Worm (Caenorhabditis elegans) whole organism, early embryonic: ENCODE data around the gene str-83.

Source experiments
- ama-1 ChIP-seq: fragments of 150-350 bp; optimal IDR thresholded peaks from 2 replicates; lab custom pipeline; 2014
- tbx-37 ChIP-seq: fragments of 200-800 bp; sonication (Bioruptor generic); conservative IDR thresholded peaks from 2 replicates; pipeline ENCODE4 v1.3.6; 2022; ENCODE audit warnings: missing genetic modification reagents, missing genetic modification characterization, missing compliant biosample characterization
- tra-4 ChIP-seq: sonication (generic microtip); optimal IDR thresholded peaks from 2 replicates; lab custom pipeline; 2017; ENCODE audit warnings: missing genetic modification characterization, missing compliant biosample characterization

DNA sequence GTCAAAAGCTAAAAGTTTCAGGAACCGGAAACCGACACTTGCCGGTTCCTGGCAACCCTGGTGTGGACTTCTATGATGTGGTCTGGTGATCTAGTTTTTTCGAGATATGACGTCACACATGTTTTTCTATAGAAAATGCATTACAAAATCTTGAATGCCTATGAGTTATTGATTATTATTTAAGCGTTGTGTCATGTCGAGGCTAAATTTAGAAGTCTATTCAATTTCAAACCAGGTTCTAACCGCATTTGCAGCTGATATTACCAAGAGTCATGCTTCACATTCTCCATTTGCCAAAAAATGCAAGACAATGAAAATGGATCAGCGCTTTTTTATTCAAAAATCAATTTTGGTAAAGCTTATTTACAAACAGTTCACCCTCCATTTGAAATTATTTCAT lies 42.1 kb downstream of the str-83 start, which contains the start of gene K09D9.3:
- TF ChIP-seq ama-1 (lab: Kevin White, UChicago) (no peak), tbx-37 (no peak), tra-4 (no peak)
